Worm (Caenorhabditis elegans): ENCODE results near the gene sra-9.
A peak's percentile ranks its signal among the peaks of the same experiment; 100 is the strongest.

sra-9 gene

DNA sequence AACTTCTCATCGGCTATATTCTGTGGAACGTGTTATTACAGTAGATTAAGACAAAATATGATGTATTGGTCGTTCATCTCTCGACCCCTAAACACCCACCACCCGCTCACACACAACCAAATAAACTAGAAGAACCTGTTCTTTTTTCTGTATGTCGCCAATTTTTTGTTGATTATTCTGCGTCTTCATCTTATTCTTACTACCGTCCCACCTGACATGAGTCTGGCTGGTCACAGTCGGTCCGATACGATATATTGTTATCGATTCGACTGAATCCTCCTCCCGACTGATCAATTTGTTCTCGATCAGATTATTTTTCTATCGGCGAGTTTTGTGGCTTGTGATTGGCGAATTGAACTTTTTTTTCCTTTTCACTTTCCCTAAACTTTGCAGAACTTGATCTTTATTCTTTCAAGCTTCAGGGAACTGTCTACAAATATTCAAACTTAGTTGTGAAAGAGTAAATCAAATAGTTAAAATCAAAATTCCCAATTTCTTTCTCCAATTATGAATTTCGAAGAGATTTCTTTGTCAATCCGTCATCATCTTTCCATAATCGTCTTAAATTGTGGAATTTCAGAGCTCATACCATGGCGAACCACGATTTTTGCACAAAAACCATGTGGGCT lies 22.9 kb downstream of the sra-9 start, which contains the start of gene F35H8.2:
F35H8.2 (plus strand) TSS at position 579 of the 629 bp plus-strand sequence.
- TF ChIP-seq sem-4 (tag; optimal IDR thresholded peaks at IDR 0.05) (no peak), C34F6.9 (tag; optimal IDR thresholded peaks at IDR 0.05) (no peak), F13H6.1 (tag; optimal IDR thresholded peaks at IDR 0.05) (no peak), unc-55 (GFP tag; optimal IDR thresholded peaks at IDR 0.05) (no peak), unc-39 (tag; optimal IDR thresholded peaks at IDR 0.05) (no peak), dmd-4 (tag; optimal IDR thresholded peaks at IDR 0.05) (no peak), mbf-1 (tag; optimal IDR thresholded peaks at IDR 0.05) (no peak), mab-5 (tag; optimal IDR thresholded peaks at IDR 0.05) (no peak), ceh-16 (tag; optimal IDR thresholded peaks at IDR 0.05) (no peak), ztf-11 (tag; optimal IDR thresholded peaks at IDR 0.05) (no peak), aly-2 (tag; optimal IDR thresholded peaks at IDR 0.05) (no peak), gmeb-1 (tag; optimal IDR thresholded peaks at IDR 0.05) (no peak), egl-27 (tag; optimal IDR thresholded peaks at IDR 0.05) (no peak), lin-39 (tag; optimal IDR thresholded peaks at IDR 0.05) (no peak), lsy-2 (tag; optimal IDR thresholded peaks at IDR 0.05) (no peak), nhr-21 (tag; optimal IDR thresholded peaks at IDR 0.05) (peak; percentile 34), nhr-23 (tag; optimal IDR thresholded peaks at IDR 0.05) (no peak), unc-62 (GFP tag; optimal IDR thresholded peaks at IDR 0.05) (no peak), zag-1 (tag; optimal IDR thresholded peaks at IDR 0.05) (no peak), nhr-12 (tag; optimal IDR thresholded peaks at IDR 0.05) (no peak), nhr-11 (tag; optimal IDR thresholded peaks at IDR 0.05) (no peak), nhr-25 (tag; optimal IDR thresholded peaks at IDR 0.05) (peak; percentile 82), sma-3 (GFP tag; optimal IDR thresholded peaks at IDR 0.05) (peak; percentile 18), nhr-6 (tag; optimal IDR thresholded peaks at IDR 0.05) (no peak), peb-1 (tag; optimal IDR thresholded peaks at IDR 0.05) (no peak), lin-11 (tag; optimal IDR thresholded peaks at IDR 0.05) (no peak)

DNA sequence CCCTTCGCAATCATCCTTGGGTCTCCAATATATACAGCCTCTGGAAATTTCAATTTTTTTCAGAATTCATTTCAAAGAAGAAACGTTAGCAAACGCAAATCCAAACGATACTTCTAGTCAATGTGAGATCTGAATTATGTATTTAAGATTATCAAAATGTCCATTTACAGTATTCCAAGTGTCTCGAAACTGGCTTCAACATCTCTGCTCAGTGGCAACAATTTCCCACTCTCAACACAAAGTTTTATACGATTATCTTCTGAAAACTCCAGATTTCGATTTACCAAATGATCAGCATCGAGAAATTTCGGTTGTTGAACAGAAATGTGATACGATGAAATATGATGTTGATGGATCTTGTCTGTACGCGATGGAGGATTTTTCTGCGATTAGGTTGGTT lies 24.5 kb downstream of the sra-9 start:
- no peak for TF ChIP-seq skn-1 (tag; optimal IDR thresholded peaks at IDR 0.05)
- TF ChIP-seq elt-3 (tag; optimal IDR thresholded peaks at IDR 0.05): no peak
- TF ChIP-seq nhr-25 (tag; optimal IDR thresholded peaks at IDR 0.05): no peak
- TF ChIP-seq nhr-21 (tag; optimal IDR thresholded peaks at IDR 0.05): no peak
- TF ChIP-seq peb-1 (tag; optimal IDR thresholded peaks at IDR 0.05): no peak
- TF ChIP-seq lin-39 (tag; optimal IDR thresholded peaks at IDR 0.05): no peak
- no peak for TF ChIP-seq blmp-1 (tag; optimal IDR thresholded peaks at IDR 0.05; ENCODE audit: insufficient read depth)
- no peak for TF ChIP-seq nhr-77 (tag; optimal IDR thresholded peaks at IDR 0.05)
- TF ChIP-seq snpc-4 (tag; optimal IDR thresholded peaks at IDR 0.05): no peak
- no peak for TF ChIP-seq zag-1 (tag; optimal IDR thresholded peaks at IDR 0.05)
- no peak for TF ChIP-seq unc-39 (tag; optimal IDR thresholded peaks at IDR 0.05)
- no peak for TF ChIP-seq unc-62 (GFP tag; optimal IDR thresholded peaks at IDR 0.05)
- no peak for TF ChIP-seq lin-11 (tag; optimal IDR thresholded peaks at IDR 0.05)
- no peak for TF ChIP-seq nhr-10 (tag; optimal IDR thresholded peaks at IDR 0.05)
- no peak for TF ChIP-seq ZK546.5 (tag; optimal IDR thresholded peaks at IDR 0.05)
- no peak for TF ChIP-seq egl-27 (tag; optimal IDR thresholded peaks at IDR 0.05)
- no peak for TF ChIP-seq F13H6.1 (tag; optimal IDR thresholded peaks at IDR 0.05)
- no peak for TF ChIP-seq fos-1 (tag; optimal IDR thresholded peaks at IDR 0.05)
- TF ChIP-seq elt-1 (tag; optimal IDR thresholded peaks at IDR 0.05): no peak
- no peak for TF ChIP-seq nhr-237 (tag; optimal IDR thresholded peaks at IDR 0.05)

DNA sequence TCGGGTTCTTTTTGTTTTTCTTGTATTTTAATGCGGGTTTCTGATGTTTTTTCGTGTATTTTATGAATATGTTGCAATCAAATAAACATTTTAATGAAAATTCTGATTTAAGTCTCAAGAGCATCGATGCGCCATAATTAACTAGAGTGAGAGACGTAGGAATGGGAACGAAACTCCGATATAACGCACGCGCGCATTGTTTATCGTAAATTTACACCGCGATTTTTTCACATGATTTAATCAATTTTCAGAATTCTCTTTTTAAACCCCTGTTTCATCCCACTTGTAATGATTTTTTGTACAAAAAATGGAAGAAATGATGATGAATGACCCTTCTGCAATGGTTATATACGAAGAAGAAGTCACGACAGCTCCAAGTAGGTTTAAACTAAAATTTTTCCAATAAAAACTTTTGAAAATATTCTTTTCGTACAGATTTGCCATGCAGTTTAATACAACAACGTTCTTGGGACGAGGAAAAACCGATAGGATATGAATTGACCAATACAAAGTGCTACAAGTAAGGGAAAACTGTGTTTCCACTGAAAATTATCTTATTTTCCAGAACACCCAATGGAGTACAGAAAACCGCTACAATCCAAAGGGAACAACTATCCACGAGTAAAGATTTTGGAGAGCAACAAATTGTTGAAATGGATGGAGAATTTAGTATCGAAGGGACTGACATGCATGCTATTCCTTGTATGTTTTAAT lies 25.5 kb downstream of the sra-9 start, which contains the start of gene zfp-2:
zfp-2 (plus strand) TSS at position 214 of the 714 bp plus-strand sequence.
- TF ChIP-seq nhr-21 (tag; optimal IDR thresholded peaks at IDR 0.05): no peak
- TF ChIP-seq C34F6.9 (tag; optimal IDR thresholded peaks at IDR 0.05): peak; percentile 40
- TF ChIP-seq blmp-1 (tag; optimal IDR thresholded peaks at IDR 0.05; ENCODE audit: insufficient read depth): no peak
- TF ChIP-seq lin-39 (tag; optimal IDR thresholded peaks at IDR 0.05): no peak
- TF ChIP-seq nhr-25 (tag; optimal IDR thresholded peaks at IDR 0.05): peak; percentile 16
- TF ChIP-seq nhr-129 (tag; optimal IDR thresholded peaks at IDR 0.05): peak; percentile 13
- no peak for TF ChIP-seq elt-3 (tag; optimal IDR thresholded peaks at IDR 0.05)
- TF ChIP-seq R02D3.7 (tag; optimal IDR thresholded peaks at IDR 0.05): peak; percentile 28
- TF ChIP-seq fos-1 (tag; optimal IDR thresholded peaks at IDR 0.05): no peak
- TF ChIP-seq nhr-11 (tag; optimal IDR thresholded peaks at IDR 0.05): no peak
- no peak for TF ChIP-seq nhr-237 (tag; optimal IDR thresholded peaks at IDR 0.05)
- TF ChIP-seq elt-1 (tag; optimal IDR thresholded peaks at IDR 0.05): no peak
- no peak for TF ChIP-seq unc-55 (GFP tag; optimal IDR thresholded peaks at IDR 0.05)

Data from whole organism, L2 larva.